Worm (Caenorhabditis elegans) whole organism, early embryonic: Measurements from ENCODE around the gene mlc-2.

ENCODE experiments used
- B0310.2 ChIP-seq: sonication (generic microtip); optimal IDR thresholded peaks from 2 replicates; lab custom pipeline; 2016; ENCODE audit warnings: mild to moderate bottlenecking, missing genetic modification characterization, missing compliant biosample characterization
- aly-1 ChIP-seq: sonication (generic microtip); optimal IDR thresholded peaks from 2 replicates; lab custom pipeline; 2016; ENCODE audit warnings: missing genetic modification characterization, missing compliant biosample characterization
- ama-1 ChIP-seq: fragments of 150-350 bp; optimal IDR thresholded peaks from 2 replicates; lab custom pipeline; 2014
- ceh-13 ChIP-seq: fragments of 200-800 bp; sonication (Bioruptor generic); optimal IDR thresholded peaks from 2 replicates; lab custom pipeline; 2018; ENCODE audit warnings: mild to moderate bottlenecking, missing genetic modification characterization, missing compliant biosample characterization
- ets-7 ChIP-seq: sonication (generic microtip); optimal IDR thresholded peaks from 2 replicates; lab custom pipeline; 2016; ENCODE audit warnings: missing genotype, missing genetic modification characterization, missing compliant biosample characterization
- flt-1 ChIP-seq: fragments of 200-800 bp; sonication (Bioruptor generic); IDR thresholded peaks from 2 replicates; pipeline ENCODE4 v1.3.6; 2022; ENCODE audit warnings: missing genetic modification characterization, missing compliant biosample characterization
- hmbx-1 ChIP-seq: sonication (generic microtip); optimal IDR thresholded peaks from 2 replicates; lab custom pipeline; 2016; ENCODE audit warnings: mild to moderate bottlenecking, missing genetic modification characterization, missing compliant biosample characterization
- hmg-4 ChIP-seq: fragments of 200-800 bp; sonication (Bioruptor generic); optimal IDR thresholded peaks from 2 replicates; lab custom pipeline; 2018; ENCODE audit warnings: mild to moderate bottlenecking, missing genetic modification characterization, missing compliant biosample characterization
- scrt-1 ChIP-seq: fragments of 200-800 bp; sonication (Bioruptor generic); IDR thresholded peaks from 2 replicates; pipeline ENCODE4 v1.3.6; 2022; ENCODE audit warnings: missing genetic modification characterization, missing compliant biosample characterization
- sea-1 ChIP-seq: fragments of 200-800 bp; sonication (Bioruptor generic); conservative IDR thresholded peaks from 2 replicates; pipeline ENCODE4 v1.3.6; 2022; ENCODE audit warnings: missing genetic modification characterization, missing compliant biosample characterization
- tbx-11 ChIP-seq: fragments of 200-800 bp; sonication (Bioruptor generic); IDR thresholded peaks from 2 replicates; pipeline ENCODE4 v1.3.6; 2022; ENCODE audit warnings: missing genetic modification characterization, missing compliant biosample characterization
- tbx-37 ChIP-seq: fragments of 200-800 bp; sonication (Bioruptor generic); conservative IDR thresholded peaks from 2 replicates; pipeline ENCODE4 v1.3.6; 2022; ENCODE audit warnings: missing genetic modification reagents, missing genetic modification characterization, missing compliant biosample characterization
- tra-4 ChIP-seq: sonication (generic microtip); optimal IDR thresholded peaks from 2 replicates; lab custom pipeline; 2017; ENCODE audit warnings: missing genetic modification characterization, missing compliant biosample characterization

- TF ChIP-seq B0310.2 (tag; lab: Kevin White, UChicago) (no peak), ets-7 (tag; lab: Kevin White, UChicago) (no peak), flt-1 (GFP tag; lab: Robert Waterston, UW) (no peak), hmg-4 (GFP tag; lab: Kevin White, UChicago) (no peak), hmbx-1 (tag; lab: Kevin White, UChicago) (no peak), ama-1 (lab: Kevin White, UChicago) (no peak), scrt-1 (no peak), tbx-37 (GFP tag; lab: Robert Waterston, UW) (no peak), aly-1 (tag; lab: Kevin White, UChicago) (no peak), tra-4 (tag; lab: Kevin White, UChicago) (no peak), tbx-11 (GFP tag; lab: Robert Waterston, UW) (no peak), ceh-13 (GFP tag; lab: Kevin White, UChicago) (no peak), sea-1 (GFP tag; lab: Robert Waterston, UW) (no peak)
Observed at ce11 chrX:17421532-17422078, 34.8 kb downstream of the mlc-2 start, which contains the start of gene osm-11.
